Fruit fly (Drosophila melanogaster) whole organism, wandering third instar larva: ENCODE data around the gene CG10730.

Experiments used
- CG32264 ChIP-seq: fragments of 200-800 bp; sonication (Bioruptor generic); optimal IDR thresholded peaks from 2 replicates; lab custom pipeline; 2016; ENCODE audit warnings: missing biosample characterization, missing genetic modification characterization
- CG9705 ChIP-seq: fragments of 200-800 bp; sonication (Bioruptor generic); optimal IDR thresholded peaks from 2 replicates; lab custom pipeline; 2018; ENCODE audit warnings: missing biosample characterization, mild to moderate bottlenecking, missing genetic modification characterization
- CrebA ChIP-seq: fragments of 200-800 bp; sonication (Bioruptor generic); optimal IDR thresholded peaks from 2 replicates; lab custom pipeline; 2016; ENCODE audit warnings: missing biosample characterization, mild to moderate bottlenecking, missing genetic modification characterization, borderline replicate concordance
- Dfd ChIP-seq: fragments of >200 bp; optimal IDR thresholded peaks from 2 replicates; lab custom pipeline; 2017; ENCODE audit warnings: missing biosample characterization, missing genetic modification characterization
- Dif ChIP-seq: fragments of 200-275, 200-300 bp; sonication (Bioruptor generic); optimal IDR thresholded peaks from 2 replicates; lab custom pipeline; 2018; ENCODE audit warnings: missing biosample characterization, missing genetic modification characterization; ENCODE audit not compliant: partially characterized antibody
- GATAd ChIP-seq: sonication (Bioruptor generic); optimal IDR thresholded peaks from 2 replicates; lab custom pipeline; 2016; ENCODE audit warnings: missing biosample characterization, missing genetic modification characterization
- HLH106 ChIP-seq: fragments of 200-800 bp; optimal IDR thresholded peaks from 3 replicates; lab custom pipeline; 2019; ENCODE audit warnings: missing biosample characterization, mild to moderate bottlenecking, missing genetic modification characterization, moderate library complexity
- Hr78 ChIP-seq: fragments of >200 bp; optimal IDR thresholded peaks from 2 replicates; lab custom pipeline; 2017; ENCODE audit warnings: missing biosample characterization, missing genetic modification characterization
- Hr83 ChIP-seq: fragments of 200-300 bp; sonication (Bioruptor generic); optimal IDR thresholded peaks from 2 replicates; lab custom pipeline; 2016; ENCODE audit warnings: missing biosample characterization, mild to moderate bottlenecking, missing genetic modification characterization, moderate library complexity; ENCODE audit not compliant: poor library complexity, severe bottlenecking
- Myc ChIP-seq: fragments of >200 bp; optimal IDR thresholded peaks from 2 replicates; lab custom pipeline; 2017
- N ChIP-seq: fragments of >200 bp; optimal IDR thresholded peaks from 2 replicates; lab custom pipeline; 2018; ENCODE audit warnings: missing biosample characterization, missing external identifiers, missing genetic modification characterization
- OdsH ChIP-seq: fragments of 200-800 bp; sonication (Bioruptor generic); optimal IDR thresholded peaks from 2 replicates; lab custom pipeline; 2016; ENCODE audit warnings: missing biosample characterization, mild to moderate bottlenecking, missing genetic modification characterization
- Rel ChIP-seq, 2 experiments: fragments of 200-800 bp; sonication (Bioruptor generic) in 1 of 2; optimal IDR thresholded peaks; 2 replicates in 1 of 2; 3 replicates in 1 of 2; lab custom pipeline; 2016 to 2019; ENCODE audit warnings: mild to moderate bottlenecking in 2 of 2, missing biosample characterization in 2 of 2, missing genetic modification characterization in 2 of 2, moderate library complexity in 1 of 2
- Sp1 ChIP-seq: fragments of 200-800 bp; sonication (Bioruptor generic); optimal IDR thresholded peaks from 3 replicates; lab custom pipeline; 2019; ENCODE audit warnings: missing biosample characterization, mild to moderate bottlenecking, missing genetic modification characterization, moderate library complexity
- Vsx2 ChIP-seq: fragments of 200-300, 225-300 bp; sonication (Bioruptor generic); optimal IDR thresholded peaks from 2 replicates; lab custom pipeline; 2018; ENCODE audit warnings: missing biosample characterization, missing genetic modification characterization; ENCODE audit not compliant: partially characterized antibody
- br ChIP-seq: fragments of 200-800 bp; sonication (Bioruptor generic); optimal IDR thresholded peaks from 2 replicates; lab custom pipeline; 2016; ENCODE audit warnings: missing biosample characterization, missing genetic modification characterization
- dl ChIP-seq, 2 experiments: fragments of 175-275, 200-275 bp in 1 of 2; fragments of 200-275 bp in 1 of 2; sonication (Bioruptor generic); optimal IDR thresholded peaks; lab custom pipeline; 2018; ENCODE audit warnings: mild to moderate bottlenecking in 2 of 2, missing biosample characterization in 2 of 2, missing genetic modification characterization in 2 of 2, moderate library complexity in 2 of 2; ENCODE audit not compliant: partially characterized antibody in 2 of 2, insufficient read depth in 1 of 2
- dmrt93B ChIP-seq: fragments of 200-800 bp; sonication (Bioruptor generic); optimal IDR thresholded peaks from 2 replicates; lab custom pipeline; 2018; ENCODE audit warnings: missing biosample characterization, mild to moderate bottlenecking, missing genetic modification characterization
- dsf ChIP-seq: sonication (Bioruptor generic); optimal IDR thresholded peaks from 2 replicates; lab custom pipeline; 2016; ENCODE audit warnings: missing biosample characterization, missing genetic modification characterization, borderline replicate concordance
- ey ChIP-seq: fragments of 200-800 bp; sonication (Bioruptor generic); optimal IDR thresholded peaks from 2 replicates; lab custom pipeline; 2016; ENCODE audit warnings: missing biosample characterization, missing genetic modification characterization
- foxo ChIP-seq, 2 experiments: fragments of 200-800 bp; sonication (Bioruptor generic); optimal IDR thresholded peaks; 2 replicates in 1 of 2; 3 replicates in 1 of 2; lab custom pipeline; 2016 to 2017; ENCODE audit warnings: missing biosample characterization in 2 of 2, missing genetic modification characterization in 2 of 2
- h ChIP-seq: fragments of 200-800 bp; sonication (Bioruptor generic); optimal IDR thresholded peaks from 3 replicates; lab custom pipeline; 2016; ENCODE audit warnings: missing biosample characterization, mild to moderate bottlenecking, missing genetic modification characterization
- jim ChIP-seq: fragments of 175-275, 200-325 bp; sonication (Bioruptor generic); optimal IDR thresholded peaks from 2 replicates; lab custom pipeline; 2016; ENCODE audit warnings: missing biosample characterization, mild to moderate bottlenecking, missing genetic modification characterization
- lola ChIP-seq: fragments of >200 bp; optimal IDR thresholded peaks from 2 replicates; lab custom pipeline; 2017; ENCODE audit warnings: missing biosample characterization, missing genetic modification characterization
- pan ChIP-seq: fragments of >200 bp; optimal IDR thresholded peaks from 2 replicates; lab custom pipeline; 2017
- psq ChIP-seq: fragments of 200-800 bp; sonication (Bioruptor generic); optimal IDR thresholded peaks from 3 replicates; lab custom pipeline; 2017; ENCODE audit warnings: missing biosample characterization, mild to moderate bottlenecking, missing genetic modification characterization, moderate library complexity
- rgr ChIP-seq: fragments of 200-800 bp; sonication (Bioruptor generic); optimal IDR thresholded peaks from 3 replicates; lab custom pipeline; 2016; ENCODE audit warnings: missing biosample characterization, mild to moderate bottlenecking, missing genetic modification characterization
- usp ChIP-seq: fragments of >200 bp; optimal IDR thresholded peaks from 2 replicates; lab custom pipeline; 2017; ENCODE audit warnings: missing biosample characterization, missing genetic modification characterization
- woc ChIP-seq: sonication (Bioruptor generic); optimal IDR thresholded peaks from 2 replicates; lab custom pipeline; 2016; ENCODE audit warnings: missing biosample characterization, mild to moderate bottlenecking, missing genetic modification characterization

CG10730 gene

DNA sequence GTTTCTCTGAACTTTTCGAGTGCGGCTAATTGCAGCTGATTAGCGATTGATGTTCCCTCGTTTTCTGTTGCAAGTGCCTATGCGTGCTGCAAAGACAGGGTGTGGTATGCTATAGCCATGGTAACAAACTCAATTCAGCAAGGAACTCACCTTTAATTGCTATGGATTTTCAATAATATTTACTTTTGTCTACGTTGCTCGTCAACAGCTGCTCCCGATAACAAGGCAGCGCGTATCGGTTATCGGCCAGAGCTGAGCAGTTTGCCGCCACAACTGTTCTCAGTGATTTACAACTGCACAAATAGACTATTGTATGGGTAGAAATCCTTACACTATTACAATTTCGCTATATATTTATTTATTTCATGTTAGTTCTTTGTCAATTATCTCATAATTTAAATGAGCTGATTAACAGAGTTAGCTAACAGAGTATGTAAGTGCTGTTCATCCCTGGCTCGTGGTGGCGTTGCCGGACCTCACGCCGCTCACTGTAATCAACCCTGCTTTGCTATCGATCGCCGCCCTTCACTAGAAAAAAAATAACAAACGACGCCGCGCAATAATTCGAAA is 3.3 kb upstream of the CG10730 start, which contains the start of the genes pr and neb (continued):
- TF ChIP-seq h (peak; percentile 77), Hr83 (GFP tag; lab: Kevin White, UChicago) (no peak), jim (GFP tag; lab: Kevin White, UChicago) (no peak), CrebA (GFP tag; lab: Kevin White, UChicago) (no peak), CG32264 (GFP tag; lab: Kevin White, UChicago) (peak; percentile 30), woc (GFP tag; lab: Kevin White, UChicago) (peak; percentile 49), pan (lab: Kevin White, UChicago) (no peak), lola (GFP tag; lab: Kevin White, UChicago) (no peak)
- TF ChIP-seq, all 38 proteins: peak for 20

DNA sequence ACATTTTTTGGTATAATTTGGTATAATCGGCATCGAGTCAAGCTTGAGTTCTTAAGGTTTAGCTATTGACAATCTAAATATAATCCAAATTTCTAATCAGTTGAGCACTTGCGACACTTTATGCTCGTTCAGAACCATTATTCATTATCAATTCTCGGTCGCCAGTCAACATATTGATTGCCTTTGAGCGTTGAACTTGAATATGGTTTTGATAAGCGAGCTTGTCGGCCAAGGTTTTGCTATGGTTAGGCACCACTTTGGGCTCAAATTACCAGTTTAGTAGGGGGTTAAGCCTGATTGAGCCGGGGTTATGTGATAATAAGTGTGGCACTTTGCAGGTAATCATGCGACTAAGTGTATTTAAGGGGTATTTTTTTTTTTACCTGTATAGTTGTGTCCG is 2.4 kb upstream of the CG10730 start:
- TF ChIP-seq psq (GFP tag; lab: Kevin White, UChicago) (no peak), Rel (GFP tag; optimal IDR thresholded peaks at IDR 0.05; lab: Kevin White, UChicago) (no peak), Rel (tag; optimal IDR thresholded peaks at IDR 0.05; lab: Kevin White, UChicago) (no peak), pan (lab: Kevin White, UChicago) (no peak), Myc (no peak), N (GFP tag; lab: Kevin White, UChicago) (no peak), dsf (GFP tag; lab: Kevin White, UChicago) (no peak), Vsx2 (GFP tag; lab: Kevin White, UChicago) (no peak), Hr78 (no peak), foxo (GFP tag; optimal IDR thresholded peaks at IDR 0.05; lab: Kevin White, UChicago) (no peak), HLH106 (tag; lab: Kevin White, UChicago) (no peak)

dm6 chr2L:20069158-20070016 is 2.6 kb downstream of the CG10730 start:
- TF ChIP-seq br (GFP tag; lab: Kevin White, UChicago): peak; percentile 17
- no peak for TF ChIP-seq Sp1 (GFP tag; lab: Kevin White, UChicago)
- peak; percentile 35 for TF ChIP-seq h
- no peak for TF ChIP-seq CG9705 (GFP tag; lab: Kevin White, UChicago)
- TF ChIP-seq OdsH (GFP tag; lab: Kevin White, UChicago): peak; percentile 1
- TF ChIP-seq pan (lab: Kevin White, UChicago): no peak
- TF ChIP-seq ey (GFP tag; lab: Kevin White, UChicago): no peak
- TF ChIP-seq woc (GFP tag; lab: Kevin White, UChicago): no peak
- TF ChIP-seq Rel (GFP tag; optimal IDR thresholded peaks at IDR 0.05; lab: Kevin White, UChicago): no peak
- TF ChIP-seq Rel (tag; optimal IDR thresholded peaks at IDR 0.05; lab: Kevin White, UChicago): peak; percentile 99

DNA sequence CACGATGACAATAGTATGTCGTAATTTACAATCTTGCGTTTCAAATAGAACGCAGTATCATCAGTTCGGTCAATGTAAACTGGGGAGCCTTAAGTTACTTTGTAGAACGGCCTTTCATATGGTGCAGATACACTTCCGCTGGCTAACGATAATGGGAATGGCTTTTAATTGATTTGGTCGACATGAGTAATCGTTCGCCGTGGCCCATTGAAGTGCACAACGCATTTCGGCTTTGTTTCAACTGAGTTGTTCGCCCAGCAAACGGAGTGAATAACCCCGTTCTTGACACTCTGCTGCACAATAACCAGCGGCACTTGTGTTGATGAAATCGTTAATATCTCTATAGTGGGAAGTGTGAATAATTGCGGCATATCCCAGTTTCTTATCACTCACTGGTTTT is 4.1 kb downstream of the CG10730 start:
- TF ChIP-seq Rel (GFP tag; optimal IDR thresholded peaks at IDR 0.05; lab: Kevin White, UChicago) (no peak), Rel (tag; optimal IDR thresholded peaks at IDR 0.05; lab: Kevin White, UChicago) (peak; percentile 63), dmrt93B (GFP tag; lab: Kevin White, UChicago) (no peak)

DNA sequence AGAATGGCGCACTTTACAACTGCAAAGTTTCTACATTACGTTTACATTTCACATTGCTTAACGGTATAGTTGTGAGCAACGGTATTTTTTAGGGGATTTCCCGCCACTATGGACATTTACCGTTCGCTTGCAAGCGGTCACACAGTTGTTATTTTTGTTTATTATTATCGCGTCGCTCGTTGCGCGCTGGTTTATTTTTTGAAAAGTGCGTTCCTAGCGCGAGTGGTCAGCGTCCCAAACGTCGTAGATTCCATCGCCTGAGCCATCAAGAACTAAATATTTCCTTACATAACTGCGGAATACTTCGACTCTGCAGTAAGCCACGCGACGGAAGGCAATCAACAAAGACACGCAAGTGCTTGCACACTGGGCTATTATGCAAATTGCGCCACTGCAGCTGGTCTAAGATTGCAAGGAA is 5.8 kb downstream of the CG10730 start, which contains the start of gene bwa:
Gene bwa, plus strand, starts transcription at position 159 of the 418 bp plus-strand sequence.
- TF ChIP-seq Rel (GFP tag; optimal IDR thresholded peaks at IDR 0.05; lab: Kevin White, UChicago): no peak
- TF ChIP-seq Rel (tag; optimal IDR thresholded peaks at IDR 0.05; lab: Kevin White, UChicago): peak; percentile 98
- no peak for TF ChIP-seq GATAd (GFP tag; lab: Kevin White, UChicago)
- TF ChIP-seq h: peak; percentile 5
- peak; percentile 5 for TF ChIP-seq rgr (GFP tag; lab: Kevin White, UChicago)

DNA sequence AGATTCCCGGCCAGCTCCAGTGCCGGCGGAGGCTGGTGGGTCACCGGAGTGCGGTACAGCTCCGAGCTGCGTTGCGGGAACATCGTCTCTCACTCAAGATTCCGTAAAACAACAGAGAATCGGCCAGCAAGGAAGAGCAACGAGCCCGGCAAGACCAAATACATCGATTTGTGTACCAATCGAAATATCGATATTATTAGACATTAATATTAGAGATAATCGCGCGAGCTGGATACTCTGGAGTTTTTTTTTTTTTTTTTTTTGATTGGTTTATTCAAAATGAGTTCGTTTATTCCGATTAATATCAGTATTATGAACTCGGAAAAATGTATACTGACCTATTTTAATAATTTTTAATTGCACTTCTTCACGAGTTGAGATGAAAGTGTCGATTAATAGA is 6.5 kb downstream of the CG10730 start, which contains the start of gene vls:
Gene vls, minus strand, starts transcription at position 164 of the 400 bp plus-strand sequence.
- TF ChIP-seq lola (GFP tag; lab: Kevin White, UChicago) (no peak), dl (GFP tag; optimal IDR thresholded peaks at IDR 0.05; lab: Kevin White, UChicago; ENCODE audit: insufficient read depth in 1 of 2, partially characterized antibody in 2 of 2) (no peak), pan (lab: Kevin White, UChicago) (no peak), rgr (GFP tag; lab: Kevin White, UChicago) (no peak), OdsH (GFP tag; lab: Kevin White, UChicago) (no peak), usp (no peak), Dfd (GFP tag; lab: Kevin White, UChicago) (no peak), foxo (GFP tag; optimal IDR thresholded peaks at IDR 0.05; lab: Kevin White, UChicago) (no peak), Dif (GFP tag; lab: Kevin White, UChicago) (no peak), Hr78 (no peak), CG32264 (GFP tag; lab: Kevin White, UChicago) (no peak), HLH106 (tag; lab: Kevin White, UChicago) (no peak), ey (GFP tag; lab: Kevin White, UChicago) (no peak)
- TF ChIP-seq, all 38 proteins: peak for 0
